Worm (Caenorhabditis elegans): ENCODE results near the gene F10C1.8.

DNA sequence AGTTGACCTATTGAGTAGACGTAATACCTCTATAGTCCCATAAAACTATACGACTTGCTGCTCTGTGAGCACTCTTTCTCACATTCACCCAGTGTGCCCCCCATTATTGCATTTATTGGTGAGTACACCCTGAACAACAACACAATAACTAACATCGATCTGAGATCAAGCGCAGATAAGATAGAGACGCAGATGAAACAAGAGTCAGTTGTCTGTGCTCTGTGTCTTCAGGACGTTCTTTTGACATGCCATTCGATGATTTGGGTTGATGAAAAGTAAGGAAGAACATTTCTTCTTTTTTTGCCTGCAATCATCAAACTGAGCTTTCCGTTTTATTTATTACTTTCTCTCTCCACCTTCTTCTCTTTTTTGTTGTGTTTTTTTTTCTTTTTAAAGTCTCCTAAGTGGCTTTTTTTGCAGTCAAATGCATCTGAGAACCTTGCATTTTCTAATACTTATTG, 36.1 kb downstream of the F10C1.8 start, which contains the start of gene lect-2:
- TF ChIP-seq snu-23 (GFP tag; optimal IDR thresholded peaks at IDR 0.05) = no peak
- TF ChIP-seq skn-1 (tag; optimal IDR thresholded peaks at IDR 0.05) = no peak
- no peak for TF ChIP-seq sox-4 (tag; optimal IDR thresholded peaks at IDR 0.05)
- no peak for TF ChIP-seq unc-62 (GFP tag; optimal IDR thresholded peaks at IDR 0.05)
- TF ChIP-seq irx-1 (tag; optimal IDR thresholded peaks at IDR 0.05) = no peak
- TF ChIP-seq elt-3 (tag; optimal IDR thresholded peaks at IDR 0.05) = no peak
- no peak for TF ChIP-seq unc-98 (GFP tag; IDR thresholded peaks at IDR 0.05)
- TF ChIP-seq nhr-237 (tag; optimal IDR thresholded peaks at IDR 0.05) = no peak
- TF ChIP-seq dsc-1 (tag; optimal IDR thresholded peaks at IDR 0.05) = no peak
- no peak for TF ChIP-seq alr-1 (tag; optimal IDR thresholded peaks at IDR 0.05; ENCODE audit: borderline replicate concordance)
- no peak for TF ChIP-seq lsy-2 (tag; optimal IDR thresholded peaks at IDR 0.05)
- TF ChIP-seq lin-13 (GFP tag; optimal IDR thresholded peaks at IDR 0.05) = no peak

All from whole organism, L1 larva.